Worm (Caenorhabditis elegans): ENCODE results near the gene C49F8.15.

C49F8.15 gene

DNA sequence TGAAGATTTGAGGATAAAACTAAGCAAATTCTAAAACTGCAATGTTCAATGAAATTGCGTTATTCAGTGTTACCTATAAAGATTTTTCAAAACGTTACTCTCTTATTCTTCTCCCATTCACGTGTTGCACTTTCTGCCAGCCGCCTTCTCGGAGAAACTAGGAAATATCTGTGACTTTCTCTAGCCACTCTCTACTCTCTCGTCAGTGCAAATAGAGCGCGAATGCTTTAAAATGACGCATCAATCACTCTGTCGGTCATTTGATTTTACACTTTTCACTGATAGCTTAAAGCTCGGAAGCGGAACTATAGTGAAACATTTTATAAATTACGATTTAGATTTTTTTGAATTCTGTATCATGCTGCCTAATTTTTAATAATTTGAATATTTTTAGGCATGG, 33.5 kb downstream of the C49F8.15 start (continued):
- TF ChIP-seq lin-35 (GFP tag; optimal IDR thresholded peaks at IDR 0.05) (peak; percentile 65 to 83), nhr-84 (tag; optimal IDR thresholded peaks at IDR 0.05) (no peak), hpl-2 (GFP tag; optimal IDR thresholded peaks at IDR 0.05) (no peak), nhr-20 (tag; optimal IDR thresholded peaks at IDR 0.05) (peak; percentile 93), nhr-77 (tag; optimal IDR thresholded peaks at IDR 0.05) (peak; percentile 65), nhr-90 (tag; optimal IDR thresholded peaks at IDR 0.05; ENCODE audit: poor library complexity) (peak; percentile 51), vab-15 (tag; optimal IDR thresholded peaks at IDR 0.05) (no peak), nhr-76 (tag; optimal IDR thresholded peaks at IDR 0.05) (no peak), fos-1 (tag; optimal IDR thresholded peaks at IDR 0.05) (peak; percentile 94), isw-1 (GFP tag; IDR thresholded peaks at IDR 0.05) (peak; percentile 14; the same call in 1 of the 2 replicates), snpc-4 (tag; optimal IDR thresholded peaks at IDR 0.05) (peak; percentile 53), fkh-8 (tag; optimal IDR thresholded peaks at IDR 0.05) (peak; percentile 82), nhr-19 (GFP tag; conservative IDR thresholded peaks at IDR 0.05) (peak; percentile 89), sptf-1 (tag; optimal IDR thresholded peaks at IDR 0.05) (no peak), mep-1 (tag; optimal IDR thresholded peaks at IDR 0.05) (peak; percentile 92), Y116A8C.19 (tag; optimal IDR thresholded peaks at IDR 0.05; ENCODE audit: borderline replicate concordance) (no peak), C16A3.4 (tag; optimal IDR thresholded peaks at IDR 0.05) (peak; percentile 88), ceh-63 (GFP tag; optimal IDR thresholded peaks at IDR 0.05) (no peak), mdl-1 (tag; optimal IDR thresholded peaks at IDR 0.05) (peak in 1 of 2 experiments; percentile 94), efl-3 (GFP tag; optimal IDR thresholded peaks at IDR 0.05) (no peak), dpl-1 (GFP tag; optimal IDR thresholded peaks at IDR 0.05) (peak; percentile 50 to 64 (median 59)), sup-37 (GFP tag; optimal IDR thresholded peaks at IDR 0.05) (no peak), jun-1 (tag; optimal IDR thresholded peaks at IDR 0.05) (peak; percentile 74)

DNA sequence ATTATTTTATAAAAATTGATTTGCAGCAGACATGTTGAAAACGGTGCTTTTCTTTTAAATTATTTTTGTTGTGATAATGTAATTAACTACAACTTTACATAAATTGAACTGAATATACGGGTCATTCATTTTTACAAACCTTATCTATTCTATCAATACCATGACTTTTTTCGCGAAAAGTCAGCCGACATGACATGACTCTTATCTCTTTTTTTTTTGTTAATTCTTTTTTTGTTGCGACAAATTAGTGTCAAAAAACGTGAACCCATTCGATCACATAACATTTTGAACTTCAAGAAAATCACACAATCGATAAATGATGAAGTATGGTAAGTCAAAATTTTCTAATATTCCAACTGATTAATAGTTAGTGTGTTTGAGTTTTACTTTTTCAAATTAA, 34.4 kb downstream of the C49F8.15 start, which contains the start of gene sir-2.2:
TSS of gene sir-2.2 (plus strand) at position 34 of the 400 bp plus-strand sequence.
- TF ChIP-seq nhr-85 (tag) (peak; percentile 58), unc-30 (tag; optimal IDR thresholded peaks at IDR 0.05) (no peak), lin-14 (GFP tag; optimal IDR thresholded peaks at IDR 0.05) (peak; percentile 21), hpl-2 (GFP tag; optimal IDR thresholded peaks at IDR 0.05) (no peak), nhr-90 (tag; optimal IDR thresholded peaks at IDR 0.05; ENCODE audit: poor library complexity) (peak; percentile 32), ceh-90 (tag; optimal IDR thresholded peaks at IDR 0.05) (no peak), elt-2 (tag; optimal IDR thresholded peaks at IDR 0.05) (peak; percentile 57), nhr-237 (tag; optimal IDR thresholded peaks at IDR 0.05) (no peak), ces-1 (GFP tag; optimal IDR thresholded peaks at IDR 0.05) (no peak), blmp-1 (tag; optimal IDR thresholded peaks at IDR 0.05) (peak; percentile 9), nhr-47 (tag; optimal IDR thresholded peaks at IDR 0.05) (no peak), pag-3 (tag; optimal IDR thresholded peaks at IDR 0.05; ENCODE audit: borderline replicate concordance, insufficient read depth) (no peak), nhr-71 (tag; optimal IDR thresholded peaks at IDR 0.05) (peak; percentile 40), nhr-20 (tag; optimal IDR thresholded peaks at IDR 0.05) (peak; percentile 51), nhr-12 (tag; optimal IDR thresholded peaks at IDR 0.05) (no peak), lin-35 (GFP tag; optimal IDR thresholded peaks at IDR 0.05) (peak in 1 of 2 experiments; percentile 28)

DNA sequence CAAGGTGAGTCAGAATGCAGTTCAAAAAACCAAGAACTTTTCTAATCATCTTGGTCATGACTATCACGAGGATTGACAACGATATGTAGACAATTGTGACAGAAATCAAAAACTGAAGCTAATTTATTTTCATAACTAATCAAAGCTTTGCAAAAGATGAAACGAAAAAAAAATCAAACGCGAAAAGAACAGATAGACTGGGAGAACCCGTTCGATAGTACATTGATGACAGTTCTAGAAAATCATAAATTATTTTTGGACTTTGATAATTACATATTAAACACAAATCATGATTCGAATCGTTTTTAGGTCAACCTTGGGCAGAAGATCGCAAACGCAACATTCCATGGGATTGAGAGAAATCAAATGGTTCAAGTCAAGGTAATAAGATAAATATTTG, 37.3 kb downstream of the C49F8.15 start:
- TF ChIP-seq nhr-71 (tag; optimal IDR thresholded peaks at IDR 0.05) (peak; percentile 1), hpl-2 (GFP tag; optimal IDR thresholded peaks at IDR 0.05) (no peak), blmp-1 (tag; optimal IDR thresholded peaks at IDR 0.05) (peak; percentile 56)

DNA sequence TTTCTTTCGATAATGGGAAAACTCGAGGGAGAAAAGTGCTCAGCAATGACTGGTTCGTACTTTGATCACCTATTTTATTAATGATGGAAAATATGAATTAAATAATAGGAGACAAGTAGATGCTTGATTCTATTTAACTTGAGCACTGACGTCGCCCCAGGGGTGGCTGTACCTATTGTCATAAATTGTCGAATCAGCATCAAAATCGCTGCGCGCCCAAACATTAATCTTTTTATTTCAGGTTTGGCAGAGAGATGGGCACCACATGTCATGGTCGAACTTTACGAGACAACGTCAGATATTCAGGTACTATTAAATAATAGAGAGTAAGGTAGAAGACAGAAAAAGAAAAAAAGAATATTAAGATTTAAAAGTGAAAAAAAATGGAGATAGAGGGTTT, 38.1 kb downstream of the C49F8.15 start:
- no peak for TF ChIP-seq alr-1 (tag; optimal IDR thresholded peaks at IDR 0.05; ENCODE audit: borderline replicate concordance)
- no peak for TF ChIP-seq lin-15B (tag; optimal IDR thresholded peaks at IDR 0.05)
- TF ChIP-seq C34B4.2 (tag; optimal IDR thresholded peaks at IDR 0.05) = no peak
- no peak for TF ChIP-seq Y116A8C.19 (tag; optimal IDR thresholded peaks at IDR 0.05; ENCODE audit: borderline replicate concordance)
- TF ChIP-seq tlp-1 (tag; optimal IDR thresholded peaks at IDR 0.05) = no peak
- no peak for TF ChIP-seq ama-1 (optimal IDR thresholded peaks at IDR 0.05)
- TF ChIP-seq unc-62 (GFP tag; optimal IDR thresholded peaks at IDR 0.05) = no peak
- peak; percentile 58 for TF ChIP-seq nhr-71 (tag; optimal IDR thresholded peaks at IDR 0.05)
- no peak for TF ChIP-seq aha-1 (tag; optimal IDR thresholded peaks at IDR 0.05)
- TF ChIP-seq nhr-76 (tag; optimal IDR thresholded peaks at IDR 0.05) = no peak
- 0 out of 2 replicates have a peak, but pooled peaks have one; percentile 6 for TF ChIP-seq nhr-19 (GFP tag; conservative IDR thresholded peaks at IDR 0.05)
- peak; percentile 11 for TF ChIP-seq nhr-90 (tag; optimal IDR thresholded peaks at IDR 0.05; ENCODE audit: poor library complexity)
- TF ChIP-seq egl-13 (tag; optimal IDR thresholded peaks at IDR 0.05) = no peak
- TF ChIP-seq xbp-1 (tag; optimal IDR thresholded peaks at IDR 0.05) = no peak
- no peak for TF ChIP-seq fkh-10 (GFP tag; optimal IDR thresholded peaks at IDR 0.05)
- TF ChIP-seq lin-14 (GFP tag; optimal IDR thresholded peaks at IDR 0.05) = peak; percentile 40
- TF ChIP-seq lsy-2 (tag; optimal IDR thresholded peaks at IDR 0.05) = no peak
- TF ChIP-seq nhr-28 (tag; optimal IDR thresholded peaks at IDR 0.05) = no peak
- peak; percentile 12 for TF ChIP-seq snu-23 (GFP tag; optimal IDR thresholded peaks at IDR 0.05)
